Worm (Caenorhabditis elegans) whole organism, mixed stage, embryonic: Measurements from ENCODE around the gene fbxa-131.

ENCODE experiments used
- bed-3 ChIP-seq: fragments of 200-800 bp; sonication (Bioruptor generic); optimal IDR thresholded peaks from 3 replicates; lab custom pipeline; 2018; ENCODE audit warnings: mild to moderate bottlenecking, missing genetic modification characterization, moderate library complexity, missing compliant biosample characterization
- ceh-39 ChIP-seq: fragments of 150-350 bp; optimal IDR thresholded peaks from 2 replicates; lab custom pipeline; 2014; ENCODE audit warnings: missing biosample characterization, missing genetic modification characterization
- elt-3 ChIP-seq: fragments of 150-350 bp; optimal IDR thresholded peaks from 2 replicates; lab custom pipeline; 2014; ENCODE audit warnings: missing biosample characterization, missing genetic modification characterization
- mep-1 ChIP-seq: fragments of 150-350 bp; optimal IDR thresholded peaks from 2 replicates; lab custom pipeline; 2017; ENCODE audit warnings: missing biosample characterization, missing genetic modification reagents, missing genetic modification characterization, inconsistent platforms
- nhr-12 ChIP-seq: fragments of 150-350 bp; optimal IDR thresholded peaks from 2 replicates; lab custom pipeline; 2014; ENCODE audit warnings: missing biosample characterization, missing genetic modification characterization
- nhr-28 ChIP-seq: fragments of 150-350 bp; optimal IDR thresholded peaks from 2 replicates; lab custom pipeline; 2014; ENCODE audit warnings: missing biosample characterization, missing genetic modification characterization
- nhr-76 ChIP-seq: sonication (generic microtip); optimal IDR thresholded peaks from 2 replicates; lab custom pipeline; 2017; ENCODE audit warnings: missing biosample characterization, missing genetic modification characterization
- pha-4 ChIP-seq: fragments of 150-350 bp; optimal IDR thresholded peaks from 2 replicates; lab custom pipeline; 2018; ENCODE audit warnings: missing biosample characterization, missing genetic modification reagents, missing genetic modification characterization
- sem-2 ChIP-seq: fragments of 200-800 bp; sonication (Bioruptor generic); optimal IDR thresholded peaks from 2 replicates; lab custom pipeline; 2018; ENCODE audit warnings: mild to moderate bottlenecking, missing genetic modification characterization, missing compliant biosample characterization
- snpc-4 ChIP-seq: fragments of 150-350 bp; optimal IDR thresholded peaks from 2 replicates; lab custom pipeline; 2014; ENCODE audit warnings: missing biosample characterization, missing genetic modification characterization
- unc-62 ChIP-seq: fragments of 150-350 bp; optimal IDR thresholded peaks from 2 replicates; lab custom pipeline; 2014; ENCODE audit warnings: missing biosample characterization, missing genetic modification reagents, missing genetic modification characterization

DNA sequence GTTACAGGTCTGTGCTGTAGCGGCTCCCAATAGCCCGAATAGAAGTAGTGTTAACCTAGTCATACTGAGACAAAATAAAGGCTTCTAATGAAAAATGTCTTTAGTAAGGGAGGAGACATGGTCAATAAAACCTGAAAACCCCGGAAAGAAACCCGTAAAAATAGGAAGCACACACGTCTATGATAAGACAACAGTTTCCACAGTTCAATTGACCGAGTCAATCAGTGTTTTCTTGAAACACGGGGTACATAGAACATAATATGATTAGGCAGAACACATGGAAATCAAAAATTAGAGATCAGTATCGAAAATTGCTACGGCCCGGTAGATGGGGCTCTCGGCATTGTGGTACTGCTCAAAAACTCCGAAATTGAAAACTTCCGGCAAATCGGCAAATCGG lies 12.9 kb downstream of the fbxa-131 start, which contains the start of gene clec-49:
- TF ChIP-seq elt-3 (no peak), pha-4 (tag; lab: Kevin White, UChicago) (no peak), nhr-28 (no peak), snpc-4 (no peak), unc-62 (GFP tag; lab: Kevin White, UChicago) (no peak), bed-3 (no peak), sem-2 (GFP tag; lab: Kevin White, UChicago) (no peak), nhr-76 (tag; lab: Kevin White, UChicago) (no peak), nhr-12 (no peak), mep-1 (tag; lab: Kevin White, UChicago) (no peak), ceh-39 (tag; lab: Kevin White, UChicago) (no peak)
